Fruit fly (Drosophila melanogaster) whole organism, wandering third instar larva: ENCODE data around the gene Gr93d.

Experiments used
- Abd-B ChIP-seq: fragments of >200 bp; optimal IDR thresholded peaks from 2 replicates; lab custom pipeline; 2017; ENCODE audit warnings: missing biosample characterization, missing genetic modification characterization
- CG9705 ChIP-seq: fragments of 200-800 bp; sonication (Bioruptor generic); optimal IDR thresholded peaks from 2 replicates; lab custom pipeline; 2018; ENCODE audit warnings: missing biosample characterization, mild to moderate bottlenecking, missing genetic modification characterization
- GATAd ChIP-seq: sonication (Bioruptor generic); optimal IDR thresholded peaks from 2 replicates; lab custom pipeline; 2016; ENCODE audit warnings: missing biosample characterization, missing genetic modification characterization
- Hr83 ChIP-seq: fragments of 200-300 bp; sonication (Bioruptor generic); optimal IDR thresholded peaks from 2 replicates; lab custom pipeline; 2016; ENCODE audit warnings: missing biosample characterization, mild to moderate bottlenecking, missing genetic modification characterization, moderate library complexity; ENCODE audit not compliant: poor library complexity, severe bottlenecking
- OdsH ChIP-seq: fragments of 200-800 bp; sonication (Bioruptor generic); optimal IDR thresholded peaks from 2 replicates; lab custom pipeline; 2016; ENCODE audit warnings: missing biosample characterization, mild to moderate bottlenecking, missing genetic modification characterization
- Vsx2 ChIP-seq: fragments of 200-300, 225-300 bp; sonication (Bioruptor generic); optimal IDR thresholded peaks from 2 replicates; lab custom pipeline; 2018; ENCODE audit warnings: missing biosample characterization, missing genetic modification characterization; ENCODE audit not compliant: partially characterized antibody
- brk ChIP-seq: fragments of 200-800 bp; sonication (Bioruptor generic); optimal IDR thresholded peaks from 2 replicates; lab custom pipeline; 2016; ENCODE audit warnings: missing biosample characterization, mild to moderate bottlenecking, missing genetic modification characterization
- dl ChIP-seq, 2 experiments: fragments of 175-275, 200-275 bp in 1 of 2; fragments of 200-275 bp in 1 of 2; sonication (Bioruptor generic); optimal IDR thresholded peaks; lab custom pipeline; 2018; ENCODE audit warnings: mild to moderate bottlenecking in 2 of 2, missing biosample characterization in 2 of 2, missing genetic modification characterization in 2 of 2, moderate library complexity in 2 of 2; ENCODE audit not compliant: partially characterized antibody in 2 of 2, insufficient read depth in 1 of 2
- lola ChIP-seq: fragments of >200 bp; optimal IDR thresholded peaks from 2 replicates; lab custom pipeline; 2017; ENCODE audit warnings: missing biosample characterization, missing genetic modification characterization
- woc ChIP-seq: sonication (Bioruptor generic); optimal IDR thresholded peaks from 2 replicates; lab custom pipeline; 2016; ENCODE audit warnings: missing biosample characterization, mild to moderate bottlenecking, missing genetic modification characterization

- TF ChIP-seq woc (GFP tag; lab: Kevin White, UChicago) (no peak), Vsx2 (GFP tag; lab: Kevin White, UChicago) (no peak), OdsH (GFP tag; lab: Kevin White, UChicago) (no peak), Hr83 (GFP tag; lab: Kevin White, UChicago) (no peak), lola (GFP tag; lab: Kevin White, UChicago) (no peak), brk (no peak), GATAd (GFP tag; lab: Kevin White, UChicago) (no peak), dl (GFP tag; optimal IDR thresholded peaks at IDR 0.05; lab: Kevin White, UChicago; ENCODE audit: insufficient read depth in 1 of 2, partially characterized antibody in 2 of 2) (no peak), CG9705 (GFP tag; lab: Kevin White, UChicago) (no peak), Abd-B (no peak)
These were observed 21.4 kb upstream of the Gr93d start, which contains the start of the genes CG6569 and Cby for dm6 chr3R:21867819-21868218.
